Worm (Caenorhabditis elegans) whole organism, late embryonic: ENCODE data around the gene dhc-4.
A peak's percentile ranks its signal among the peaks of the same experiment; 100 is the strongest.
"Not testable (repeated sequence)": the region's sequence is repeated elsewhere in the genome, so short reads cannot be mapped to it uniquely, and the experiment has no call there.

Experiments used
- F13H6.1 ChIP-seq: sonication (generic microtip); optimal IDR thresholded peaks from 2 replicates; lab custom pipeline; 2016; ENCODE audit warnings: missing genetic modification characterization, missing compliant biosample characterization
- K09A11.1 ChIP-seq: sonication (generic microtip); optimal IDR thresholded peaks from 2 replicates; lab custom pipeline; 2017; ENCODE audit warnings: antibody characterized with exemption, mild to moderate bottlenecking, missing genetic modification characterization, missing compliant biosample characterization; ENCODE audit not compliant: insufficient read depth
- Y22D7AL.16 ChIP-seq: sonication (generic microtip); optimal IDR thresholded peaks from 2 replicates; lab custom pipeline; 2016; ENCODE audit warnings: missing genetic modification characterization, missing compliant biosample characterization
- ahr-1 ChIP-seq: sonication (generic microtip); optimal IDR thresholded peaks from 2 replicates; lab custom pipeline; 2016; ENCODE audit warnings: missing genetic modification characterization, missing compliant biosample characterization
- ceh-14 ChIP-seq: sonication (generic microtip); optimal IDR thresholded peaks from 2 replicates; lab custom pipeline; 2016; ENCODE audit warnings: missing genotype, missing genetic modification characterization, missing compliant biosample characterization
- ceh-19 ChIP-seq: fragments of 200-800 bp; sonication (Bioruptor generic); optimal IDR thresholded peaks from 2 replicates; lab custom pipeline; 2018; ENCODE audit warnings: mild to moderate bottlenecking, missing genetic modification characterization, missing compliant biosample characterization
- ceh-2 ChIP-seq: sonication (generic microtip); optimal IDR thresholded peaks from 2 replicates; lab custom pipeline; 2016; ENCODE audit warnings: missing genotype, missing genetic modification characterization, missing compliant biosample characterization
- ceh-22 ChIP-seq: sonication (generic microtip); optimal IDR thresholded peaks from 2 replicates; lab custom pipeline; 2017; ENCODE audit warnings: missing biosample characterization, missing genetic modification characterization
- ceh-24 ChIP-seq: sonication (generic microtip); optimal IDR thresholded peaks from 2 replicates; lab custom pipeline; 2016; ENCODE audit warnings: mild to moderate bottlenecking, missing genetic modification characterization, missing compliant biosample characterization
- ceh-30 ChIP-seq: fragments of 150-350 bp; optimal IDR thresholded peaks from 2 replicates; lab custom pipeline; 2014; ENCODE audit warnings: missing biosample characterization, missing genetic modification characterization
- ceh-31 ChIP-seq: sonication (generic microtip); optimal IDR thresholded peaks from 2 replicates; lab custom pipeline; 2016; ENCODE audit warnings: missing genetic modification characterization, missing compliant biosample characterization
- ceh-45 ChIP-seq: fragments of 200-800 bp; sonication (Bioruptor generic); IDR thresholded peaks from 2 replicates; pipeline ENCODE4 v1.3.6; 2022; ENCODE audit warnings: missing genetic modification reagents, missing genetic modification characterization, missing compliant biosample characterization
- ceh-9 ChIP-seq: sonication (generic microtip); optimal IDR thresholded peaks from 2 replicates; lab custom pipeline; 2016; ENCODE audit warnings: mild to moderate bottlenecking, missing genetic modification characterization, inconsistent platforms, missing compliant biosample characterization
- che-1 ChIP-seq: sonication (generic microtip); optimal IDR thresholded peaks from 2 replicates; lab custom pipeline; 2016; ENCODE audit warnings: mild to moderate bottlenecking, missing genetic modification characterization, missing compliant biosample characterization
- dmd-4 ChIP-seq: sonication (generic microtip); optimal IDR thresholded peaks from 2 replicates; lab custom pipeline; 2016; ENCODE audit warnings: borderline replicate concordance, missing genetic modification characterization, missing compliant biosample characterization
- elt-2 ChIP-seq: sonication (generic microtip); optimal IDR thresholded peaks from 2 replicates; lab custom pipeline; 2016; ENCODE audit warnings: missing genetic modification reagents, missing genetic modification characterization, missing compliant biosample characterization
- elt-4 ChIP-seq: sonication (generic microtip); optimal IDR thresholded peaks from 2 replicates; lab custom pipeline; 2016; ENCODE audit warnings: missing genetic modification characterization, missing compliant biosample characterization
- ets-4 ChIP-seq: sonication (generic microtip); optimal IDR thresholded peaks from 2 replicates; lab custom pipeline; 2016; ENCODE audit warnings: missing genetic modification characterization, missing compliant biosample characterization
- fkh-10 ChIP-seq: fragments of 150-350 bp; optimal IDR thresholded peaks from 2 replicates; lab custom pipeline; 2014; ENCODE audit warnings: missing biosample characterization, missing genetic modification reagents, missing genetic modification characterization
- gmeb-2 ChIP-seq: sonication (generic microtip); optimal IDR thresholded peaks from 2 replicates; lab custom pipeline; 2016; ENCODE audit warnings: missing genetic modification characterization, inconsistent platforms, missing compliant biosample characterization
- hlh-13 ChIP-seq: fragments of 200-800 bp; sonication (Bioruptor generic); optimal IDR thresholded peaks from 2 replicates; lab custom pipeline; 2018; ENCODE audit warnings: mild to moderate bottlenecking, missing genetic modification characterization, missing compliant biosample characterization
- hlh-15 ChIP-seq: sonication (generic microtip); optimal IDR thresholded peaks from 2 replicates; lab custom pipeline; 2016; ENCODE audit warnings: missing genetic modification characterization, missing compliant biosample characterization
- hlh-30 ChIP-seq: sonication (generic microtip); optimal IDR thresholded peaks from 2 replicates; lab custom pipeline; 2017; ENCODE audit warnings: antibody characterized with exemption, missing genetic modification characterization, missing compliant biosample characterization; ENCODE audit not compliant: insufficient read depth
- hlh-6 ChIP-seq: sonication (generic microtip); optimal IDR thresholded peaks from 2 replicates; lab custom pipeline; 2016; ENCODE audit warnings: missing genotype, missing genetic modification characterization, missing compliant biosample characterization
- hlh-8 ChIP-seq: sonication (generic microtip); optimal IDR thresholded peaks from 2 replicates; lab custom pipeline; 2016; ENCODE audit warnings: missing genotype, missing genetic modification characterization, missing compliant biosample characterization
- lim-6 ChIP-seq: sonication (generic microtip); optimal IDR thresholded peaks from 2 replicates; lab custom pipeline; 2016; ENCODE audit warnings: missing genetic modification characterization, missing compliant biosample characterization
- madf-2 ChIP-seq: sonication (generic microtip); optimal IDR thresholded peaks from 2 replicates; lab custom pipeline; 2017; ENCODE audit warnings: missing genetic modification characterization, missing compliant biosample characterization
- mec-3 ChIP-seq: sonication (generic microtip); optimal IDR thresholded peaks from 2 replicates; lab custom pipeline; 2016; ENCODE audit warnings: borderline replicate concordance, missing genetic modification characterization, missing compliant biosample characterization
- nfya-1 ChIP-seq: sonication (generic microtip); optimal IDR thresholded peaks from 2 replicates; lab custom pipeline; 2017; ENCODE audit warnings: missing genetic modification characterization, mild to moderate bottlenecking, missing compliant biosample characterization, antibody characterized with exemption, moderate library complexity
- nhr-11 ChIP-seq: fragments of 150-350 bp; optimal IDR thresholded peaks from 2 replicates; lab custom pipeline; 2014; ENCODE audit warnings: missing biosample characterization, missing genetic modification characterization
- nhr-232 ChIP-seq: sonication (generic microtip); optimal IDR thresholded peaks from 2 replicates; lab custom pipeline; 2016; ENCODE audit warnings: missing genetic modification characterization, missing compliant biosample characterization
- npax-4 ChIP-seq: sonication (generic microtip); optimal IDR thresholded peaks from 2 replicates; lab custom pipeline; 2016; ENCODE audit warnings: missing genetic modification characterization, missing compliant biosample characterization
- pat-9 ChIP-seq: fragments of 200-800 bp; sonication (Bioruptor generic); optimal IDR thresholded peaks from 2 replicates; lab custom pipeline; 2018; ENCODE audit warnings: mild to moderate bottlenecking, missing genetic modification characterization, moderate library complexity, missing compliant biosample characterization
- pax-1 ChIP-seq: fragments of 150-350 bp; optimal IDR thresholded peaks from 2 replicates; lab custom pipeline; 2014; ENCODE audit warnings: missing biosample characterization, missing genetic modification characterization
- pha-4 ChIP-seq: fragments of 150-350 bp; optimal IDR thresholded peaks from 2 replicates; lab custom pipeline; 2018; ENCODE audit warnings: missing biosample characterization, missing genetic modification reagents, missing genetic modification characterization
- pqm-1 ChIP-seq: sonication (generic microtip); optimal IDR thresholded peaks from 2 replicates; lab custom pipeline; 2016; ENCODE audit warnings: missing genetic modification characterization, missing compliant biosample characterization
- sox-2 ChIP-seq: fragments of 200-800 bp; sonication (Bioruptor generic); IDR thresholded peaks from 2 replicates; pipeline ENCODE4 v1.3.6; 2022; ENCODE audit warnings: missing genetic modification reagents, missing genetic modification characterization, missing compliant biosample characterization
- syd-9 ChIP-seq: sonication (generic microtip); optimal IDR thresholded peaks from 2 replicates; lab custom pipeline; 2016; ENCODE audit warnings: mild to moderate bottlenecking, missing genetic modification characterization, moderate library complexity, missing compliant biosample characterization
- tbx-2 ChIP-seq: sonication (generic microtip); optimal IDR thresholded peaks from 2 replicates; lab custom pipeline; 2016; ENCODE audit warnings: missing genetic modification characterization, missing compliant biosample characterization
- tbx-7 ChIP-seq: sonication (generic microtip); optimal IDR thresholded peaks from 2 replicates; lab custom pipeline; 2016; ENCODE audit warnings: missing genotype, missing genetic modification characterization, missing compliant biosample characterization
- unc-42 ChIP-seq: sonication (generic microtip); optimal IDR thresholded peaks from 2 replicates; lab custom pipeline; 2016; ENCODE audit warnings: missing genotype, missing genetic modification characterization, missing compliant biosample characterization
- unc-55 ChIP-seq: sonication (generic microtip); optimal IDR thresholded peaks from 2 replicates; lab custom pipeline; 2017; ENCODE audit warnings: missing biosample characterization, missing genetic modification reagents, missing genetic modification characterization
- unc-86 ChIP-seq: sonication (generic microtip); optimal IDR thresholded peaks from 2 replicates; lab custom pipeline; 2016; ENCODE audit warnings: missing genetic modification characterization, missing compliant biosample characterization
- zip-5 ChIP-seq: sonication (generic microtip); optimal IDR thresholded peaks from 2 replicates; lab custom pipeline; 2016; ENCODE audit warnings: missing genetic modification characterization, missing compliant biosample characterization

dhc-4 gene

DNA sequence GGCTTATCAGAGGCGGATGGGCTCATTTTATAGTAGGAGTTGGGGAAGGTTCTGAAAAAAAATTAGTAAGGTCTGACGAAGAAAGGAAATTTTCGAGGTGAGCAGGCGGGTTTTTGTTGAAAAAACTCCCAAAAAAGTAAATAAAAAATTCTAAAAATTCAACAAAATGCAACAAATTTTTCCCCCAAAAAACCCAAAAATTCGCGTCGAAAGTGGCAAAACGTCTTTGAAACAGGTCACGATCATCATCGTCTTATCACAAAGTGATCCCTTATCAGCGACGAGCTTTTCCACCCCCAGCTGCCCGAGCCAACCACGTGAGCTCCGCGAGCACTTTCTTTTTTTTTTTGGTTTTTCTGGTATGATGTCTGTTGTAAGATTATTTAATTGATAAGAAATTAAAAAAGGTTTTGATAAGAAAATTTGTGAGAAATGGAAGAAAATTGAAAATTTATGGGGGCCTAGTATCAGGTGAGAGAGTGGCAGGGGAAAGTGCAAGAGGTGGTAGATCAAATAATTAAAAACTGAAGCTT, 56.8 kb downstream of the dhc-4 start, which contains the start of gene Y48A6B.7:
Y48A6B.7 (minus strand) TSS at position 51 of the 533 bp plus-strand sequence.
- no peak for TF ChIP-seq ceh-22 (tag; lab: Kevin White, UChicago)
- no peak for TF ChIP-seq F13H6.1
- TF ChIP-seq madf-2 (tag; lab: Kevin White, UChicago), result no peak
- no peak for TF ChIP-seq ceh-19 (GFP tag; lab: Kevin White, UChicago)
- no peak for TF ChIP-seq lim-6 (tag; lab: Kevin White, UChicago)
- no peak for TF ChIP-seq unc-55 (GFP tag; lab: Kevin White, UChicago)
- TF ChIP-seq tbx-2, result no peak
- peak; percentile 58 for TF ChIP-seq elt-2 (tag; lab: Kevin White, UChicago)
- TF ChIP-seq Y22D7AL.16 (tag; lab: Kevin White, UChicago), result no peak
- TF ChIP-seq ahr-1 (tag; lab: Kevin White, UChicago), result no peak
- peak; percentile 62 for TF ChIP-seq pqm-1 (tag; lab: Kevin White, UChicago)
- TF ChIP-seq dmd-4, result no peak
- no peak for TF ChIP-seq npax-4 (tag; lab: Kevin White, UChicago)
- no peak for TF ChIP-seq sox-2

DNA sequence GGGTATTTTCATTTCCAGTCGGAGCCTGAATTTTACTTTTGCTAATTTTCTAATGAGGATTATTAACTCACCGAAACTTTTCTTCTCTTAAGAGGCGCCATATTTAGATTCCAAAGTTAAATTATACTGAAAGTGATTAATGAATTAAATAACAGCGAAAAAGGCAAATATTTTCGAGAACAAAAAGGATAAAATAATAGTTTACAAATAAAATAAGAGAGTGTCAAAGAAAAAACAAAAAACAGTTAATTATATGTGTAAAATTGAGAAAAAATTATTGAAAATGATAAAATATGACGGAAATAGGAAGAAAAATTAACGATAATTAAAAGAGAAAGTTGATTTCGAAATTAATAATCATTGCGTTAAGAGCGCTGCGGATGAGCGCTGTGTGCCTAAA, 59.6 kb downstream of the dhc-4 start, which contains the start of gene Y48A6B.8:
Y48A6B.8 (minus strand) TSS at position 101 of the 400 bp plus-strand sequence.
- not testable (repeated sequence) for TF ChIP-seq gmeb-2 (tag; lab: Kevin White, UChicago); che-1 (tag; lab: Kevin White, UChicago); hlh-13

DNA sequence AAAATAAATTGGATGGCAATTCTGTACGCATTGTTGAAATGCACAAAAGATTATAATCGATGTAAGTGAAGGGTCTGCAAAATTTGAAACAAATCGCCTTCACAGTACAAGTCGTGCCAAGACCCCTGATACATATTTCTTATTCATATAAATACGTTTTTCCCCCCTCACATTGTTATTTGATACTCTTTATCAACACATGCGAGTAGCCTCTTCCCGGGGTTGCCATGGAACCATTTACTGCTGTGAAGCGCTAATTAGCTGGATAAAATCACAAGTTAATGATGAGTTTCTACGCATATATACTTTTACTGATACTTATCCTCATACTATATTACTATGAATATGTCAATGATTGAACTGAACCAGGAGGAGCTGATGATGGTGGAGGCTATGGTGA, 61.6 kb downstream of the dhc-4 start, which contains the start of gene Y48A6B.14:
Y48A6B.14 (plus strand) TSS at position 301 of the 400 bp plus-strand sequence.
- TF ChIP-seq pax-1 (tag; lab: Kevin White, UChicago) (no peak), ceh-24 (tag; lab: Kevin White, UChicago) (no peak), dmd-4 (no peak), gmeb-2 (tag; lab: Kevin White, UChicago) (no peak), zip-5 (tag; lab: Kevin White, UChicago) (no peak)

DNA sequence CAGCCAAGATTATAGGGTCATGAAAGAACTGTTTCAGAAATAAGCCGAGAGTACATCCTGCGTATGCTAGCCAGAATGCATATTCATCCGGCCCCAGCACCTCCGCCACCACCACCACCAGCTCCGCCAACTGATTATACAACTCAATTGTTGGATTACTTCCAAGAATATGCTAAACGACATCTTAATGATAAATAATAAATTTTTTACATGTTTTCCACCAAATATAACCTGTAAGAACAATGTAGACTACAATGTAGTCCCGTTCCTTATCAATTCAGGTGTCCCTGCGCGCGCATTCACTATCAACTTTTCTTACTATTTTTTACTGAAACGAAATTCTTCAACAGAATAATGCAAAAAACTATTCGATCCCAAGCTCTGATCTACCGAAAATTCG, 63.1 kb downstream of the dhc-4 start, which contains the start of gene Y48A6B.9:
Y48A6B.9 (plus strand) TSS at position 301 of the 400 bp plus-strand sequence.
- TF ChIP-seq nhr-11 (no peak), tbx-7 (no peak), ceh-22 (tag; lab: Kevin White, UChicago) (no peak), syd-9 (tag; lab: Kevin White, UChicago) (no peak), ceh-9 (tag; lab: Kevin White, UChicago) (no peak), pqm-1 (tag; lab: Kevin White, UChicago) (no peak), pha-4 (tag; lab: Kevin White, UChicago) (no peak), ceh-2 (tag; lab: Kevin White, UChicago) (no peak), unc-86 (no peak), nhr-232 (tag; lab: Kevin White, UChicago) (no peak), hlh-8 (tag; lab: Kevin White, UChicago) (no peak), ceh-45 (GFP tag; lab: Robert Waterston, UW) (no peak), ceh-24 (tag; lab: Kevin White, UChicago) (no peak), ceh-30 (tag; lab: Kevin White, UChicago) (no peak), hlh-15 (tag; lab: Kevin White, UChicago) (no peak), madf-2 (tag; lab: Kevin White, UChicago) (no peak), Y22D7AL.16 (tag; lab: Kevin White, UChicago) (no peak), unc-55 (GFP tag; lab: Kevin White, UChicago) (no peak), pat-9 (tag; lab: Kevin White, UChicago) (no peak), mec-3 (no peak)

DNA sequence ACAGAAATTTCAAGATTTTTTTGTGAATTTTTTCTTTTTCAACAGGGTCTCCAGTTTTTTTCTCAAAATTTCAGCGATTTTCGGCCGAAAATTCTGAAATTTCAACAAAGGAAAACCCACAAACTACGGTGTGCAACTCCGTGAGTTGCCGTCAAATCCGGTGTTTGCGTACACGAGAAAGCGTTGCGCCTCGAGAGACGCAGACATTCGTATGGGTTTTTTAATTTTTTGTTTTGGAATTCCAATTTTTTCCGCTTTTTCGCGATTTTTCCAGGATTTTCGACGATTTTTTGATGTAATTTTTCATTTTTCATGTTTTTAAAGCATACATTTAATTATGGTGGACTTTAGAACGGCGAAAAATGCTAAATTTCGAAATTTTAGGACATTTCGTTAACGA, 66.4 kb downstream of the dhc-4 start:
- TF ChIP-seq fkh-10, result no peak
- no peak for TF ChIP-seq nhr-232 (tag; lab: Kevin White, UChicago)
- TF ChIP-seq ceh-31 (tag; lab: Kevin White, UChicago), result peak; percentile 21
- no peak for TF ChIP-seq hlh-30 (tag; lab: Kevin White, UChicago)
- TF ChIP-seq pha-4 (tag; lab: Kevin White, UChicago), result no peak
- no peak for TF ChIP-seq pqm-1 (tag; lab: Kevin White, UChicago)
- TF ChIP-seq ceh-14 (tag; lab: Kevin White, UChicago), result no peak
- no peak for TF ChIP-seq hlh-13
- peak; percentile 6 for TF ChIP-seq unc-42 (tag; lab: Kevin White, UChicago)
- TF ChIP-seq nfya-1, result peak; percentile 61
- TF ChIP-seq K09A11.1 (tag; lab: Kevin White, UChicago), result no peak
- peak; percentile 1 for TF ChIP-seq unc-86
- peak; percentile 48 for TF ChIP-seq unc-55 (GFP tag; lab: Kevin White, UChicago)
- no peak for TF ChIP-seq ets-4 (tag; lab: Kevin White, UChicago)
- TF ChIP-seq elt-4 (tag; lab: Kevin White, UChicago), result no peak
- no peak for TF ChIP-seq ceh-45 (GFP tag; lab: Robert Waterston, UW)
- TF ChIP-seq hlh-6 (tag; lab: Kevin White, UChicago), result no peak
